Worm (Caenorhabditis elegans) whole organism, L2 larva: ENCODE results near the gene C28C12.11.

Experiments
- C34F6.9 ChIP-seq: fragments of 150-350 bp; optimal IDR thresholded peaks from 2 replicates; lab custom pipeline; 2014; ENCODE audit warnings: missing biosample characterization, missing genetic modification characterization
- F13H6.1 ChIP-seq: sonication (generic microtip); optimal IDR thresholded peaks from 2 replicates; lab custom pipeline; 2016; ENCODE audit warnings: missing genetic modification characterization, missing compliant biosample characterization
- R02D3.7 ChIP-seq: fragments of 150-350 bp; optimal IDR thresholded peaks from 2 replicates; lab custom pipeline; 2014; ENCODE audit warnings: missing biosample characterization, missing genetic modification characterization
- Y55F3AM.14 ChIP-seq: fragments of 200-800 bp; sonication (Bioruptor generic); optimal IDR thresholded peaks from 2 replicates; lab custom pipeline; 2018; ENCODE audit warnings: mild to moderate bottlenecking, missing genetic modification characterization, missing compliant biosample characterization
- ZK546.5 ChIP-seq: sonication (generic microtip); optimal IDR thresholded peaks from 2 replicates; lab custom pipeline; 2017; ENCODE audit warnings: missing biosample characterization, missing genetic modification characterization
- alr-1 ChIP-seq: fragments of 150-350 bp; optimal IDR thresholded peaks from 2 replicates; lab custom pipeline; 2014; ENCODE audit warnings: missing biosample characterization, missing genetic modification characterization
- aly-2 ChIP-seq: fragments of 150-350 bp; optimal IDR thresholded peaks from 2 replicates; lab custom pipeline; 2014; ENCODE audit warnings: missing biosample characterization, missing genetic modification characterization
- ama-1 ChIP-seq: fragments of 150-350 bp; optimal IDR thresholded peaks from 2 replicates; lab custom pipeline; 2018; ENCODE audit warnings: inconsistent platforms
- blmp-1 ChIP-seq: sonication (generic microtip); optimal IDR thresholded peaks from 2 replicates; lab custom pipeline; 2017; ENCODE audit warnings: missing genetic modification characterization, mild to moderate bottlenecking, missing compliant biosample characterization, antibody characterized with exemption, moderate library complexity; ENCODE audit not compliant: insufficient read depth
- ceh-16 ChIP-seq: fragments of 150-350 bp; optimal IDR thresholded peaks from 2 replicates; lab custom pipeline; 2014; ENCODE audit warnings: missing biosample characterization, missing genetic modification characterization
- ceh-82 ChIP-seq: fragments of 150-350 bp; optimal IDR thresholded peaks from 2 replicates; lab custom pipeline; 2014; ENCODE audit warnings: missing biosample characterization, missing genetic modification characterization
- crh-2 ChIP-seq: sonication (generic microtip); optimal IDR thresholded peaks from 2 replicates; lab custom pipeline; 2017; ENCODE audit warnings: missing biosample characterization, missing genetic modification characterization
- dmd-4 ChIP-seq: sonication (generic microtip); optimal IDR thresholded peaks from 2 replicates; lab custom pipeline; 2017; ENCODE audit warnings: missing biosample characterization, missing genetic modification characterization
- egl-27 ChIP-seq: sonication (generic microtip); optimal IDR thresholded peaks from 3 replicates; lab custom pipeline; 2017; ENCODE audit warnings: missing biosample characterization, missing genetic modification reagents, missing genetic modification characterization
- elt-1 ChIP-seq: fragments of 150-350 bp; optimal IDR thresholded peaks from 2 replicates; lab custom pipeline; 2014; ENCODE audit warnings: missing biosample characterization, missing genetic modification characterization
- elt-3 ChIP-seq: sonication (generic microtip); optimal IDR thresholded peaks from 2 replicates; lab custom pipeline; 2017; ENCODE audit warnings: missing biosample characterization, missing genetic modification characterization
- fos-1 ChIP-seq: fragments of 150-350 bp; optimal IDR thresholded peaks from 2 replicates; lab custom pipeline; 2014; ENCODE audit warnings: missing biosample characterization, missing genetic modification characterization
- gmeb-1 ChIP-seq: fragments of 150-350 bp; optimal IDR thresholded peaks from 2 replicates; lab custom pipeline; 2014; ENCODE audit warnings: missing biosample characterization, missing genetic modification characterization
- lin-11 ChIP-seq: fragments of 150-350 bp; sonication (generic microtip); optimal IDR thresholded peaks from 2 replicates; lab custom pipeline; 2014; ENCODE audit warnings: missing biosample characterization, missing genetic modification characterization, inconsistent platforms, mixed read lengths
- lin-13 ChIP-seq: fragments of 150-350 bp; optimal IDR thresholded peaks from 2 replicates; lab custom pipeline; 2014; ENCODE audit warnings: missing biosample characterization, missing genetic modification reagents, missing genetic modification characterization
- lin-39 ChIP-seq: fragments of 150-350 bp; optimal IDR thresholded peaks from 2 replicates; lab custom pipeline; 2014; ENCODE audit warnings: missing biosample characterization, missing genetic modification reagents, missing genetic modification characterization
- lsy-2 ChIP-seq, 2 experiments: fragments of 150-350 bp in 1 of 2; sonication (generic microtip) in 1 of 2; optimal IDR thresholded peaks; 2 replicates each; lab custom pipeline; 2014 to 2017; ENCODE audit warnings: missing biosample characterization in 2 of 2, missing genetic modification characterization in 2 of 2
- mab-5 ChIP-seq: fragments of 150-350 bp; optimal IDR thresholded peaks from 2 replicates; lab custom pipeline; 2014; ENCODE audit warnings: missing biosample characterization, missing genetic modification characterization
- mbf-1 ChIP-seq: sonication (generic microtip); optimal IDR thresholded peaks from 2 replicates; lab custom pipeline; 2017; ENCODE audit warnings: missing biosample characterization, missing genetic modification characterization
- mdl-1 ChIP-seq, 2 experiments: fragments of 150-350 bp in 1 of 2; sonication (generic microtip) in 1 of 2; optimal IDR thresholded peaks; 2 replicates each; lab custom pipeline; 2017; ENCODE audit warnings: missing biosample characterization in 2 of 2, missing genetic modification characterization in 2 of 2
- nhr-10 ChIP-seq: sonication (generic microtip); optimal IDR thresholded peaks from 2 replicates; lab custom pipeline; 2017; ENCODE audit warnings: missing biosample characterization, missing genetic modification characterization
- nhr-11 ChIP-seq: fragments of 150-350 bp; optimal IDR thresholded peaks from 2 replicates; lab custom pipeline; 2014; ENCODE audit warnings: missing biosample characterization, missing genetic modification characterization
- nhr-12 ChIP-seq: fragments of 150-350 bp; optimal IDR thresholded peaks from 2 replicates; lab custom pipeline; 2014; ENCODE audit warnings: missing biosample characterization, missing genetic modification characterization
- nhr-129 ChIP-seq: fragments of 150-350 bp; optimal IDR thresholded peaks from 2 replicates; lab custom pipeline; 2014; ENCODE audit warnings: missing biosample characterization, missing genetic modification characterization
- nhr-21 ChIP-seq: fragments of 150-350 bp; optimal IDR thresholded peaks from 2 replicates; lab custom pipeline; 2014; ENCODE audit warnings: missing biosample characterization, missing genetic modification characterization
- nhr-23 ChIP-seq: fragments of 150-350 bp; optimal IDR thresholded peaks from 2 replicates; lab custom pipeline; 2014; ENCODE audit warnings: missing biosample characterization, missing genetic modification reagents, missing genetic modification characterization
- nhr-237 ChIP-seq: fragments of 150-350 bp; optimal IDR thresholded peaks from 2 replicates; lab custom pipeline; 2014; ENCODE audit warnings: missing biosample characterization, missing genetic modification characterization
- nhr-25 ChIP-seq: fragments of 150-350 bp; sonication (generic microtip); optimal IDR thresholded peaks from 3 replicates; lab custom pipeline; 2014; ENCODE audit warnings: missing biosample characterization, missing genetic modification characterization
- nhr-6 ChIP-seq: fragments of 150-350 bp; optimal IDR thresholded peaks from 2 replicates; lab custom pipeline; 2014; ENCODE audit warnings: missing biosample characterization, missing genetic modification characterization
- nhr-77 ChIP-seq: fragments of 150-350 bp; optimal IDR thresholded peaks from 2 replicates; lab custom pipeline; 2014; ENCODE audit warnings: missing biosample characterization, missing genetic modification characterization
- peb-1 ChIP-seq: fragments of 150-350 bp; optimal IDR thresholded peaks from 2 replicates; lab custom pipeline; 2014; ENCODE audit warnings: missing biosample characterization, missing genetic modification characterization
- sem-4 ChIP-seq: fragments of 150-350 bp; optimal IDR thresholded peaks from 2 replicates; lab custom pipeline; 2014; ENCODE audit warnings: missing biosample characterization, missing genetic modification reagents, missing genetic modification characterization
- skn-1 ChIP-seq: sonication (generic microtip); optimal IDR thresholded peaks from 2 replicates; lab custom pipeline; 2017; ENCODE audit warnings: missing biosample characterization, missing genetic modification characterization
- sma-3 ChIP-seq: sonication (generic microtip); optimal IDR thresholded peaks from 2 replicates; lab custom pipeline; 2016; ENCODE audit warnings: missing genetic modification reagents, missing genetic modification characterization, missing compliant biosample characterization
- sma-9 ChIP-seq, 2 experiments: fragments of 150-350 bp in 1 of 2; sonication (generic microtip) in 1 of 2; optimal IDR thresholded peaks; 2 replicates each; lab custom pipeline; 2014 to 2016; ENCODE audit warnings: missing genetic modification characterization in 2 of 2, mild to moderate bottlenecking in 1 of 2, missing biosample characterization in 1 of 2, missing compliant biosample characterization in 1 of 2, missing genetic modification reagents in 1 of 2, moderate library complexity in 1 of 2
- snpc-4 ChIP-seq: fragments of 150-350 bp; optimal IDR thresholded peaks from 2 replicates; lab custom pipeline; 2014; ENCODE audit warnings: missing biosample characterization, missing genetic modification characterization
- unc-39 ChIP-seq: fragments of 150-350 bp; optimal IDR thresholded peaks from 2 replicates; lab custom pipeline; 2014; ENCODE audit warnings: missing biosample characterization, missing genetic modification characterization
- unc-55 ChIP-seq: fragments of 150-350 bp; sonication (generic microtip); optimal IDR thresholded peaks from 3 replicates; lab custom pipeline; 2014; ENCODE audit warnings: missing biosample characterization, missing genetic modification reagents, missing genetic modification characterization
- unc-62 ChIP-seq: fragments of 150-350 bp; optimal IDR thresholded peaks from 2 replicates; lab custom pipeline; 2014; ENCODE audit warnings: missing biosample characterization, missing genetic modification reagents, missing genetic modification characterization
- zag-1 ChIP-seq: fragments of 150-350 bp; optimal IDR thresholded peaks from 2 replicates; lab custom pipeline; 2014; ENCODE audit warnings: missing biosample characterization, missing genetic modification characterization
- ztf-1 ChIP-seq: fragments of 200-800 bp; sonication (Bioruptor generic); conservative IDR thresholded peaks from 2 replicates; pipeline ENCODE4 v1.3.6; 2022; ENCODE audit warnings: missing genetic modification characterization, missing compliant biosample characterization
- ztf-11 ChIP-seq: sonication (generic microtip); optimal IDR thresholded peaks from 2 replicates; lab custom pipeline; 2017; ENCODE audit warnings: missing biosample characterization, missing genetic modification characterization
- ztf-4 ChIP-seq: fragments of 150-350 bp; optimal IDR thresholded peaks from 2 replicates; lab custom pipeline; 2014; ENCODE audit warnings: missing biosample characterization, missing genetic modification characterization

C28C12.11 gene

DNA sequence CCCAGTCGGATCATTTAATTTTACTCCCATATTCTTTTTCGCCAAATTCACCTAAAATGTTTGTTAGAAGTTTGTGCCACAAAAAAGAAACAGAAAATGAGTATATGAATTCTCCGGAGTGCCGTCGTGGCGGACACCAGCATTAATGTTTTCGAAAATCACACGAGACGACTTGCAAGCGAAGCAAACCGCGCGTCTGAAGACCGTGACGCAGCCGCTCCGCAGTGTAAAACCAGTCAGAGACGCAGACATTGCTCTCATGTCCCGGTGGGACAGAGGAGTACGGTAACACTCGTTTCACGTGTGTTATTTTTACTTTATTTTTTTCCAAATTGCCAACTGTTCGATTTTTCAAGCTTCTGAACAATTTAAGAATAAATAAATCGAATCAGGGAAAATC is 41.1 kb upstream of the C28C12.11 start, which contains the start of the genes T26A8.4 and pdtf-1:
TSS of gene T26A8.4 (minus strand) at position 185 of the 400 bp plus-strand sequence.
TSS of gene pdtf-1 (plus strand) at position 330 of the 400 bp plus-strand sequence.
- TF ChIP-seq elt-1 (tag; lab: Kevin White, UChicago), result no peak
- TF ChIP-seq skn-1 (tag; lab: Kevin White, UChicago), result no peak
- TF ChIP-seq ceh-16 (tag; lab: Kevin White, UChicago), result peak; percentile 87
- TF ChIP-seq alr-1 (tag; lab: Kevin White, UChicago), result no peak
- peak; percentile 83 for TF ChIP-seq Y55F3AM.14 (GFP tag; lab: Kevin White, UChicago)
- TF ChIP-seq sem-4 (tag; lab: Kevin White, UChicago), result peak; percentile 96
- peak; percentile 88 for TF ChIP-seq gmeb-1 (tag; lab: Kevin White, UChicago)
- TF ChIP-seq ztf-11 (tag; lab: Kevin White, UChicago), result no peak
- peak; percentile 96 for TF ChIP-seq nhr-25 (tag; lab: Kevin White, UChicago)
- TF ChIP-seq snpc-4 (tag; lab: Kevin White, UChicago), result peak; percentile 94
- peak; percentile 97 for TF ChIP-seq crh-2
- peak; percentile 45 for TF ChIP-seq nhr-237 (tag; lab: Kevin White, UChicago)
- peak; percentile 87 for TF ChIP-seq ZK546.5
- peak; percentile 42 for TF ChIP-seq R02D3.7
- TF ChIP-seq F13H6.1 (tag; lab: Kevin White, UChicago), result peak; percentile 88
- no peak for TF ChIP-seq nhr-12
- TF ChIP-seq nhr-6 (tag; lab: Kevin White, UChicago), result peak; percentile 89
- TF ChIP-seq ama-1 (lab: Kevin White, UChicago), result peak; percentile 91
- peak; percentile 71 for TF ChIP-seq nhr-10 (tag; lab: Kevin White, UChicago)
- TF ChIP-seq C34F6.9, result peak; percentile 98
- peak; percentile 93 for TF ChIP-seq sma-9 (GFP tag; optimal IDR thresholded peaks at IDR 0.05; lab: Kevin White, UChicago)
- no peak for TF ChIP-seq sma-9 (tag; optimal IDR thresholded peaks at IDR 0.05; lab: Kevin White, UChicago)
- TF ChIP-seq ztf-4 (tag; lab: Kevin White, UChicago), result peak; percentile 93
- no peak for TF ChIP-seq elt-3 (tag; lab: Kevin White, UChicago)
- TF ChIP-seq mdl-1 (tag; optimal IDR thresholded peaks at IDR 0.05; lab: Kevin White, UChicago), result peak; percentile 81 to 94
- TF ChIP-seq nhr-11 (tag; lab: Kevin White, UChicago), result no peak
- TF ChIP-seq sma-3 (GFP tag; lab: Kevin White, UChicago), result peak; percentile 94
- peak; percentile 79 for TF ChIP-seq blmp-1 (tag; lab: Kevin White, UChicago)
- no peak for TF ChIP-seq unc-39
- TF ChIP-seq nhr-77 (tag; lab: Kevin White, UChicago), result peak; percentile 39
- TF ChIP-seq lin-11 (tag; lab: Kevin White, UChicago), result peak; percentile 98
- TF ChIP-seq dmd-4 (tag; lab: Kevin White, UChicago), result no peak
- TF ChIP-seq ceh-82, result peak; percentile 90
- peak; percentile 87 for TF ChIP-seq zag-1 (tag; lab: Kevin White, UChicago)
- TF ChIP-seq lsy-2 (tag; optimal IDR thresholded peaks at IDR 0.05; lab: Kevin White, UChicago), result peak; percentile 98 to 100
- TF ChIP-seq egl-27 (tag; lab: Kevin White, UChicago), result peak; percentile 80
- peak; percentile 96 for TF ChIP-seq nhr-21
- peak; percentile 43 for TF ChIP-seq unc-62
- no peak for TF ChIP-seq ztf-1 (GFP tag; lab: Robert Waterston, UW)
- no peak for TF ChIP-seq peb-1 (tag; lab: Kevin White, UChicago)
- peak; percentile 91 for TF ChIP-seq fos-1
- peak; percentile 65 for TF ChIP-seq lin-39 (tag; lab: Kevin White, UChicago)
- no peak for TF ChIP-seq mbf-1 (tag; lab: Kevin White, UChicago)
- no peak for TF ChIP-seq nhr-23 (tag; lab: Kevin White, UChicago)
- TF ChIP-seq unc-55 (GFP tag; lab: Kevin White, UChicago), result peak; percentile 99
- TF ChIP-seq aly-2 (tag; lab: Kevin White, UChicago), result no peak
- TF ChIP-seq lin-13 (GFP tag; lab: Kevin White, UChicago), result peak; percentile 95
- TF ChIP-seq mab-5 (tag; lab: Kevin White, UChicago), result peak; percentile 82
- peak; percentile 96 for TF ChIP-seq nhr-129 (tag; lab: Kevin White, UChicago)
